Worm (Caenorhabditis elegans) whole organism, L2 larva: ENCODE measurements around the gene C56E6.7.

Experiments used
- C34F6.9 ChIP-seq: fragments of 150-350 bp; optimal IDR thresholded peaks from 2 replicates; lab custom pipeline; 2014; ENCODE audit warnings: missing biosample characterization, missing genetic modification characterization
- R02D3.7 ChIP-seq: fragments of 150-350 bp; optimal IDR thresholded peaks from 2 replicates; lab custom pipeline; 2014; ENCODE audit warnings: missing biosample characterization, missing genetic modification characterization
- Y55F3AM.14 ChIP-seq: fragments of 200-800 bp; sonication (Bioruptor generic); optimal IDR thresholded peaks from 2 replicates; lab custom pipeline; 2018; ENCODE audit warnings: mild to moderate bottlenecking, missing genetic modification characterization, missing compliant biosample characterization
- ZK546.5 ChIP-seq: sonication (generic microtip); optimal IDR thresholded peaks from 2 replicates; lab custom pipeline; 2017; ENCODE audit warnings: missing biosample characterization, missing genetic modification characterization
- aly-2 ChIP-seq: fragments of 150-350 bp; optimal IDR thresholded peaks from 2 replicates; lab custom pipeline; 2014; ENCODE audit warnings: missing biosample characterization, missing genetic modification characterization
- ama-1 ChIP-seq: fragments of 150-350 bp; optimal IDR thresholded peaks from 2 replicates; lab custom pipeline; 2018; ENCODE audit warnings: inconsistent platforms
- blmp-1 ChIP-seq: sonication (generic microtip); optimal IDR thresholded peaks from 2 replicates; lab custom pipeline; 2017; ENCODE audit warnings: missing genetic modification characterization, mild to moderate bottlenecking, missing compliant biosample characterization, antibody characterized with exemption, moderate library complexity; ENCODE audit not compliant: insufficient read depth
- ceh-16 ChIP-seq: fragments of 150-350 bp; optimal IDR thresholded peaks from 2 replicates; lab custom pipeline; 2014; ENCODE audit warnings: missing biosample characterization, missing genetic modification characterization
- crh-2 ChIP-seq: sonication (generic microtip); optimal IDR thresholded peaks from 2 replicates; lab custom pipeline; 2017; ENCODE audit warnings: missing biosample characterization, missing genetic modification characterization
- egl-27 ChIP-seq: sonication (generic microtip); optimal IDR thresholded peaks from 3 replicates; lab custom pipeline; 2017; ENCODE audit warnings: missing biosample characterization, missing genetic modification reagents, missing genetic modification characterization
- elt-3 ChIP-seq: sonication (generic microtip); optimal IDR thresholded peaks from 2 replicates; lab custom pipeline; 2017; ENCODE audit warnings: missing biosample characterization, missing genetic modification characterization
- fos-1 ChIP-seq: fragments of 150-350 bp; optimal IDR thresholded peaks from 2 replicates; lab custom pipeline; 2014; ENCODE audit warnings: missing biosample characterization, missing genetic modification characterization
- gmeb-1 ChIP-seq: fragments of 150-350 bp; optimal IDR thresholded peaks from 2 replicates; lab custom pipeline; 2014; ENCODE audit warnings: missing biosample characterization, missing genetic modification characterization
- lin-39 ChIP-seq: fragments of 150-350 bp; optimal IDR thresholded peaks from 2 replicates; lab custom pipeline; 2014; ENCODE audit warnings: missing biosample characterization, missing genetic modification reagents, missing genetic modification characterization
- lsy-2 ChIP-seq, 2 experiments: fragments of 150-350 bp in 1 of 2; sonication (generic microtip) in 1 of 2; optimal IDR thresholded peaks; 2 replicates each; lab custom pipeline; 2014 to 2017; ENCODE audit warnings: missing biosample characterization in 2 of 2, missing genetic modification characterization in 2 of 2
- mab-5 ChIP-seq: fragments of 150-350 bp; optimal IDR thresholded peaks from 2 replicates; lab custom pipeline; 2014; ENCODE audit warnings: missing biosample characterization, missing genetic modification characterization
- nhr-10 ChIP-seq: sonication (generic microtip); optimal IDR thresholded peaks from 2 replicates; lab custom pipeline; 2017; ENCODE audit warnings: missing biosample characterization, missing genetic modification characterization
- nhr-11 ChIP-seq: fragments of 150-350 bp; optimal IDR thresholded peaks from 2 replicates; lab custom pipeline; 2014; ENCODE audit warnings: missing biosample characterization, missing genetic modification characterization
- nhr-12 ChIP-seq: fragments of 150-350 bp; optimal IDR thresholded peaks from 2 replicates; lab custom pipeline; 2014; ENCODE audit warnings: missing biosample characterization, missing genetic modification characterization
- nhr-129 ChIP-seq: fragments of 150-350 bp; optimal IDR thresholded peaks from 2 replicates; lab custom pipeline; 2014; ENCODE audit warnings: missing biosample characterization, missing genetic modification characterization
- nhr-23 ChIP-seq: fragments of 150-350 bp; optimal IDR thresholded peaks from 2 replicates; lab custom pipeline; 2014; ENCODE audit warnings: missing biosample characterization, missing genetic modification reagents, missing genetic modification characterization
- nhr-237 ChIP-seq: fragments of 150-350 bp; optimal IDR thresholded peaks from 2 replicates; lab custom pipeline; 2014; ENCODE audit warnings: missing biosample characterization, missing genetic modification characterization
- nhr-25 ChIP-seq: fragments of 150-350 bp; sonication (generic microtip); optimal IDR thresholded peaks from 3 replicates; lab custom pipeline; 2014; ENCODE audit warnings: missing biosample characterization, missing genetic modification characterization
- nhr-6 ChIP-seq: fragments of 150-350 bp; optimal IDR thresholded peaks from 2 replicates; lab custom pipeline; 2014; ENCODE audit warnings: missing biosample characterization, missing genetic modification characterization
- nhr-77 ChIP-seq: fragments of 150-350 bp; optimal IDR thresholded peaks from 2 replicates; lab custom pipeline; 2014; ENCODE audit warnings: missing biosample characterization, missing genetic modification characterization
- peb-1 ChIP-seq: fragments of 150-350 bp; optimal IDR thresholded peaks from 2 replicates; lab custom pipeline; 2014; ENCODE audit warnings: missing biosample characterization, missing genetic modification characterization
- sem-4 ChIP-seq: fragments of 150-350 bp; optimal IDR thresholded peaks from 2 replicates; lab custom pipeline; 2014; ENCODE audit warnings: missing biosample characterization, missing genetic modification reagents, missing genetic modification characterization
- sma-3 ChIP-seq: sonication (generic microtip); optimal IDR thresholded peaks from 2 replicates; lab custom pipeline; 2016; ENCODE audit warnings: missing genetic modification reagents, missing genetic modification characterization, missing compliant biosample characterization
- sma-9 ChIP-seq, 2 experiments: fragments of 150-350 bp in 1 of 2; sonication (generic microtip) in 1 of 2; optimal IDR thresholded peaks; 2 replicates each; lab custom pipeline; 2014 to 2016; ENCODE audit warnings: missing genetic modification characterization in 2 of 2, mild to moderate bottlenecking in 1 of 2, missing biosample characterization in 1 of 2, missing compliant biosample characterization in 1 of 2, missing genetic modification reagents in 1 of 2, moderate library complexity in 1 of 2
- snpc-4 ChIP-seq: fragments of 150-350 bp; optimal IDR thresholded peaks from 2 replicates; lab custom pipeline; 2014; ENCODE audit warnings: missing biosample characterization, missing genetic modification characterization
- unc-55 ChIP-seq: fragments of 150-350 bp; sonication (generic microtip); optimal IDR thresholded peaks from 3 replicates; lab custom pipeline; 2014; ENCODE audit warnings: missing biosample characterization, missing genetic modification reagents, missing genetic modification characterization
- unc-62 ChIP-seq: fragments of 150-350 bp; optimal IDR thresholded peaks from 2 replicates; lab custom pipeline; 2014; ENCODE audit warnings: missing biosample characterization, missing genetic modification reagents, missing genetic modification characterization
- zag-1 ChIP-seq: fragments of 150-350 bp; optimal IDR thresholded peaks from 2 replicates; lab custom pipeline; 2014; ENCODE audit warnings: missing biosample characterization, missing genetic modification characterization
- ztf-11 ChIP-seq: sonication (generic microtip); optimal IDR thresholded peaks from 2 replicates; lab custom pipeline; 2017; ENCODE audit warnings: missing biosample characterization, missing genetic modification characterization
- ztf-4 ChIP-seq: fragments of 150-350 bp; optimal IDR thresholded peaks from 2 replicates; lab custom pipeline; 2014; ENCODE audit warnings: missing biosample characterization, missing genetic modification characterization

Gene C56E6.7

DNA sequence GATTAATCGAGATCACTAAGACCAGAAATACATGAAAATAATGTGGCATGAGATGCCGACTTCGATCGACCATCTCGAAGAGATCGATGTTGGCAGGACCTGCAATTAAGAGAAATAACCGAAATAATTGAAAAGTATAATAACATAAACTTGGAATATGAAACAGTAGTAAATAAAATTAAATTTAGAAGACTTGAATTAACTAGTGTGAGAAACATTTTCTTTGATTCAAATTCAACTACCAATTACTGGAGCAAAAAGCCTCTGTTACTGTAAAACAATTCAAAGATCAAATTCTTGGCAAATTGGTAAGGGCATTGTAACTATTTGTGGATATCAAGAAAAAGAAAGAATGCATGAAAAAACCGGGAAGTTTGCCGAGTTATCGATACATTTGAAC, 2.5 kb upstream of the C56E6.7 start, which contains the start of gene R05G9R.1:
Gene R05G9R.1 (minus strand): TSS at position 101 of the 400 bp plus-strand sequence.
- TF ChIP-seq nhr-129 (no peak), nhr-237 (no peak), mab-5 (tag; lab: Kevin White, UChicago) (no peak), ztf-11 (tag; lab: Kevin White, UChicago) (no peak), ceh-16 (tag; lab: Kevin White, UChicago) (no peak), ZK546.5 (tag; lab: Kevin White, UChicago) (no peak), ztf-4 (no peak), ama-1 (lab: Kevin White, UChicago) (no peak), nhr-25 (tag; lab: Kevin White, UChicago) (no peak), egl-27 (no peak), fos-1 (tag; lab: Kevin White, UChicago) (no peak), elt-3 (tag; lab: Kevin White, UChicago) (no peak), R02D3.7 (tag; lab: Kevin White, UChicago) (no peak), unc-55 (GFP tag; lab: Kevin White, UChicago) (no peak), crh-2 (tag; lab: Kevin White, UChicago) (no peak), lin-39 (tag; lab: Kevin White, UChicago) (no peak), C34F6.9 (tag; lab: Kevin White, UChicago) (no peak)

DNA sequence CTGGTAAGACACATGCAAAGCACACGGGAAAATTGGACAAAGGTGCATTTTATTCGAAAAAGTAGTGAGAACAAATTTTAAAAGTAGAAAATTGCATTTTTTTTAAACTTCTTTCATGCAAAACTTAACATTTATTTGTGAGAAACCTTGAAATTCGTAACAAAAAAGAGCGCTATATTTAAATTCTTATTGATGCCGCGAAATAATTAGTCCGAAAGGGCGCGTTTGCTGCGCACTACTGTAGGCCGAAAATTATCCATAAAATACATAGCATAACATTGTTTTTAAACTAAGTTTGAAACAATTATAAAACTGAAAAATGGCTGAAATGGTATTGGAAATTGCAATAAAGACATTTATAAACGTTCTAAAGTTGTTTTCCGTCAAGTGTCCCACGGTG, 3.3 kb downstream of the C56E6.7 start:
- no peak for TF ChIP-seq R02D3.7 (tag; lab: Kevin White, UChicago)
- TF ChIP-seq gmeb-1 (tag; lab: Kevin White, UChicago) = no peak
- TF ChIP-seq elt-3 (tag; lab: Kevin White, UChicago) = no peak
- TF ChIP-seq sem-4 (tag; lab: Kevin White, UChicago) = no peak
- TF ChIP-seq mab-5 (tag; lab: Kevin White, UChicago) = no peak

DNA sequence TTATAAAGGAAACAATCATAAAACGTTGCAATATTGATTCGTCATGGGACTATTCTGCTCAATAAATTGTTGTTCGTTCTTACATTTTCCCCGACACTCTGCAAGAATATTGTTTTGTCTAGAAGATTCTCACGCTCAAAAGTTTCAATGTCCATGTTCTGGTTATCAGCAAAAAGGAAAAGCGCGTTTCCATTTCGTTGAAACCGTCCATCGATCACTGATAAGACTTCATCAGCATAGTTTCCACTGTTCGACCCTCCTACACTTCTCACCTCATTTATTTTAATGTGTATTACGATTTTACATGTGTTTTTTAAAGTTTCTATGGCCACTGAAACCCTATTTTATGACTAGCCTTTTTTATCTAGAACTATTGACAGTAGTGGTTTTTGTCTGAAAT, 3.7 kb downstream of the C56E6.7 start:
- TF ChIP-seq sma-3 (GFP tag; lab: Kevin White, UChicago) = no peak
- peak; percentile 17 for TF ChIP-seq sma-9 (GFP tag; optimal IDR thresholded peaks at IDR 0.05; lab: Kevin White, UChicago)
- no peak for TF ChIP-seq sma-9 (tag; optimal IDR thresholded peaks at IDR 0.05; lab: Kevin White, UChicago)
- peak; percentile 42 for TF ChIP-seq fos-1 (tag; lab: Kevin White, UChicago)
- TF ChIP-seq blmp-1 (tag; lab: Kevin White, UChicago) = no peak
- TF ChIP-seq nhr-6 (tag; lab: Kevin White, UChicago) = no peak

DNA sequence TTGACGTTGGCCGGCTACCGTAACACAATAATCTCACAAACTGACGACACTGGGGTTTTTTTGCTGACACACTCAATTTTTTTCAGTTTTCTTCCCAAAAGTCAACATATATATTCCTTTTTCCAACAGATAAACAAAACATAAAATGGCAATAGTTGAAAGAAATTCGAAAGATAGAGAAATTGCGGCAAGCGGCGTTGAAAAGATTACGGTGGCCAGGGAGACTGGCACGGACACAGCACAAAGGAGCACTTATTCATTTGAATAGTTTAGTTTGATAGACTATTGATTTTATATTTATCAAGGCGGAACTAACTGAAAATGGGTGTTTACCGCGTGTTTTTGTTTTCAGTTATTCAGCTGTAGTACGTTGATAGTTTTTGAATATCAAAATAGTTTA, 4.9 kb downstream of the C56E6.7 start, which contains the start of gene toe-2:
Gene toe-2 (minus strand): TSS at position 70 of the 400 bp plus-strand sequence.
- TF ChIP-seq blmp-1 (tag; lab: Kevin White, UChicago) = no peak
- TF ChIP-seq nhr-10 (tag; lab: Kevin White, UChicago) = no peak
- TF ChIP-seq peb-1 = no peak
- no peak for TF ChIP-seq unc-62
- no peak for TF ChIP-seq Y55F3AM.14 (GFP tag; lab: Kevin White, UChicago)
- no peak for TF ChIP-seq elt-3 (tag; lab: Kevin White, UChicago)
- TF ChIP-seq nhr-237 = no peak
- no peak for TF ChIP-seq aly-2 (tag; lab: Kevin White, UChicago)
- TF ChIP-seq ztf-4 = no peak
- no peak for TF ChIP-seq crh-2 (tag; lab: Kevin White, UChicago)
- TF ChIP-seq nhr-77 (tag; lab: Kevin White, UChicago) = no peak
- no peak for TF ChIP-seq nhr-23 (tag; lab: Kevin White, UChicago)
- TF ChIP-seq nhr-11 (tag; lab: Kevin White, UChicago) = no peak
- no peak for TF ChIP-seq nhr-12 (tag; lab: Kevin White, UChicago)
- no peak for TF ChIP-seq lsy-2 (tag; optimal IDR thresholded peaks at IDR 0.05; lab: Kevin White, UChicago)
- TF ChIP-seq zag-1 (tag; lab: Kevin White, UChicago) = no peak
- no peak for TF ChIP-seq snpc-4 (tag; lab: Kevin White, UChicago)
